Worm (Caenorhabditis elegans) whole organism, early embryonic: ENCODE results near the gene unc-18.

Experiments
- B0310.2 ChIP-seq: sonication (generic microtip); optimal IDR thresholded peaks from 2 replicates; lab custom pipeline; 2016; ENCODE audit warnings: mild to moderate bottlenecking, missing genetic modification characterization, missing compliant biosample characterization
- F13C5.2 ChIP-seq: sonication (generic microtip); optimal IDR thresholded peaks from 2 replicates; lab custom pipeline; 2017; ENCODE audit warnings: mild to moderate bottlenecking, missing genetic modification characterization, inconsistent platforms, missing compliant biosample characterization
- aly-1 ChIP-seq: sonication (generic microtip); optimal IDR thresholded peaks from 2 replicates; lab custom pipeline; 2016; ENCODE audit warnings: missing genetic modification characterization, missing compliant biosample characterization
- ama-1 ChIP-seq: fragments of 150-350 bp; optimal IDR thresholded peaks from 2 replicates; lab custom pipeline; 2014
- ceh-13 ChIP-seq: fragments of 200-800 bp; sonication (Bioruptor generic); optimal IDR thresholded peaks from 2 replicates; lab custom pipeline; 2018; ENCODE audit warnings: mild to moderate bottlenecking, missing genetic modification characterization, missing compliant biosample characterization
- ceh-36 ChIP-seq: sonication (generic microtip); optimal IDR thresholded peaks from 2 replicates; lab custom pipeline; 2016; ENCODE audit warnings: missing genetic modification characterization, inconsistent platforms, missing compliant biosample characterization
- ets-7 ChIP-seq: sonication (generic microtip); optimal IDR thresholded peaks from 2 replicates; lab custom pipeline; 2016; ENCODE audit warnings: missing genotype, missing genetic modification characterization, missing compliant biosample characterization
- flt-1 ChIP-seq: fragments of 200-800 bp; sonication (Bioruptor generic); IDR thresholded peaks from 2 replicates; pipeline ENCODE4 v1.3.6; 2022; ENCODE audit warnings: missing genetic modification characterization, missing compliant biosample characterization
- hmbx-1 ChIP-seq: sonication (generic microtip); optimal IDR thresholded peaks from 2 replicates; lab custom pipeline; 2016; ENCODE audit warnings: mild to moderate bottlenecking, missing genetic modification characterization, missing compliant biosample characterization
- hmg-4 ChIP-seq: fragments of 200-800 bp; sonication (Bioruptor generic); optimal IDR thresholded peaks from 2 replicates; lab custom pipeline; 2018; ENCODE audit warnings: mild to moderate bottlenecking, missing genetic modification characterization, missing compliant biosample characterization
- hnd-1 ChIP-seq: sonication (generic microtip); optimal IDR thresholded peaks from 2 replicates; lab custom pipeline; 2016; ENCODE audit warnings: missing genetic modification characterization, missing compliant biosample characterization
- pes-1 ChIP-seq: fragments of 200-800 bp; sonication (Bioruptor generic); IDR thresholded peaks from 2 replicates; pipeline ENCODE4 v1.3.6; 2022; ENCODE audit warnings: missing genetic modification reagents, missing genetic modification characterization, missing compliant biosample characterization
- scrt-1 ChIP-seq: fragments of 200-800 bp; sonication (Bioruptor generic); IDR thresholded peaks from 2 replicates; pipeline ENCODE4 v1.3.6; 2022; ENCODE audit warnings: missing genetic modification characterization, missing compliant biosample characterization
- sea-1 ChIP-seq: fragments of 200-800 bp; sonication (Bioruptor generic); conservative IDR thresholded peaks from 2 replicates; pipeline ENCODE4 v1.3.6; 2022; ENCODE audit warnings: missing genetic modification characterization, missing compliant biosample characterization
- tbx-11 ChIP-seq: fragments of 200-800 bp; sonication (Bioruptor generic); IDR thresholded peaks from 2 replicates; pipeline ENCODE4 v1.3.6; 2022; ENCODE audit warnings: missing genetic modification characterization, missing compliant biosample characterization
- tbx-37 ChIP-seq: fragments of 200-800 bp; sonication (Bioruptor generic); conservative IDR thresholded peaks from 2 replicates; pipeline ENCODE4 v1.3.6; 2022; ENCODE audit warnings: missing genetic modification reagents, missing genetic modification characterization, missing compliant biosample characterization
- tra-4 ChIP-seq: sonication (generic microtip); optimal IDR thresholded peaks from 2 replicates; lab custom pipeline; 2017; ENCODE audit warnings: missing genetic modification characterization, missing compliant biosample characterization

unc-18 gene

ce11 chrX:7681965-7682946 is at the start of gene unc-18:
Gene unc-18, plus strand, starts transcription at chrX:7682896.
- no peak for TF ChIP-seq tra-4
- TF ChIP-seq tbx-11 (GFP tag; lab: Robert Waterston, UW): no peak
- TF ChIP-seq aly-1: no peak
- no peak for TF ChIP-seq B0310.2
- no peak for TF ChIP-seq pes-1

- TF ChIP-seq tbx-37 (no peak), hnd-1 (no peak), ets-7 (tag; lab: Kevin White, UChicago) (no peak), ama-1 (lab: Kevin White, UChicago) (no peak), F13C5.2 (tag; lab: Kevin White, UChicago) (no peak), flt-1 (GFP tag; lab: Robert Waterston, UW) (no peak), pes-1 (no peak), ceh-36 (no peak), sea-1 (no peak), aly-1 (no peak), B0310.2 (no peak), scrt-1 (no peak)
Observed at ce11 chrX:7636037-7636436, 46.7 kb upstream of the unc-18 start.

- no peak for TF ChIP-seq hmg-4 (GFP tag; lab: Kevin White, UChicago)
Observed at ce11 chrX:7638790-7639189, 43.9 kb upstream of the unc-18 start.

- TF ChIP-seq tbx-37 (no peak), flt-1 (GFP tag; lab: Robert Waterston, UW) (no peak), tbx-11 (GFP tag; lab: Robert Waterston, UW) (no peak), pes-1 (no peak), sea-1 (no peak), ceh-13 (no peak), B0310.2 (no peak), F13C5.2 (tag; lab: Kevin White, UChicago) (no peak), hmbx-1 (tag; lab: Kevin White, UChicago) (no peak), hmg-4 (GFP tag; lab: Kevin White, UChicago) (no peak), ets-7 (tag; lab: Kevin White, UChicago) (no peak), tra-4 (no peak), scrt-1 (no peak), aly-1 (no peak), hnd-1 (no peak), ceh-36 (no peak), ama-1 (lab: Kevin White, UChicago) (no peak)
Observed at ce11 chrX:7640391-7640790, 42.3 kb upstream of the unc-18 start.

ce11 chrX:7640811-7641210 is 41.9 kb upstream of the unc-18 start:
- no peak for TF ChIP-seq ets-7 (tag; lab: Kevin White, UChicago)
- TF ChIP-seq hnd-1: no peak
- TF ChIP-seq hmbx-1 (tag; lab: Kevin White, UChicago): no peak
- no peak for TF ChIP-seq ama-1 (lab: Kevin White, UChicago)
- TF ChIP-seq hmg-4 (GFP tag; lab: Kevin White, UChicago): no peak
- TF ChIP-seq scrt-1: no peak
- TF ChIP-seq ceh-13: no peak
- TF ChIP-seq pes-1: no peak
- no peak for TF ChIP-seq tbx-37
- TF ChIP-seq ceh-36: no peak
- no peak for TF ChIP-seq tbx-11 (GFP tag; lab: Robert Waterston, UW)

ce11 chrX:7645313-7645712 is 37.4 kb upstream of the unc-18 start, which contains the start of gene F26A10.2:
Gene F26A10.2, minus strand, starts transcription at chrX:7645413.
- TF ChIP-seq scrt-1 (no peak), tbx-11 (GFP tag; lab: Robert Waterston, UW) (no peak), ceh-36 (no peak), flt-1 (GFP tag; lab: Robert Waterston, UW) (no peak), ama-1 (lab: Kevin White, UChicago) (no peak), B0310.2 (no peak), aly-1 (no peak), pes-1 (no peak), sea-1 (no peak), tra-4 (no peak), hmbx-1 (tag; lab: Kevin White, UChicago) (no peak), F13C5.2 (tag; lab: Kevin White, UChicago) (no peak), hmg-4 (GFP tag; lab: Kevin White, UChicago) (no peak)

ce11 chrX:7651219-7651958 is 31.3 kb upstream of the unc-18 start:
- TF ChIP-seq tbx-37: 0 out of 2 replicates have a peak, but pooled peaks have one; percentile 15
- TF ChIP-seq ceh-36: no peak
- TF ChIP-seq aly-1: peak; percentile 49
- peak; percentile 64 for TF ChIP-seq hmg-4 (GFP tag; lab: Kevin White, UChicago)
- no peak for TF ChIP-seq ets-7 (tag; lab: Kevin White, UChicago)
- no peak for TF ChIP-seq scrt-1

- TF ChIP-seq ceh-36 (no peak), ceh-13 (no peak), tbx-11 (GFP tag; lab: Robert Waterston, UW) (no peak), hmg-4 (GFP tag; lab: Kevin White, UChicago) (no peak), aly-1 (no peak), tra-4 (no peak), hmbx-1 (tag; lab: Kevin White, UChicago) (no peak), scrt-1 (no peak), sea-1 (no peak), ets-7 (tag; lab: Kevin White, UChicago) (no peak), flt-1 (GFP tag; lab: Robert Waterston, UW) (no peak), hnd-1 (no peak), F13C5.2 (tag; lab: Kevin White, UChicago) (no peak), ama-1 (lab: Kevin White, UChicago) (no peak), B0310.2 (no peak), tbx-37 (no peak), pes-1 (no peak)
Observed at ce11 chrX:7652308-7652707, 30.4 kb upstream of the unc-18 start.
